Fruit fly (Drosophila melanogaster) whole organism, wandering third instar larva: ENCODE results near the gene CG14551.
A peak's percentile ranks its signal among the peaks of the same experiment; 100 is the strongest.

Experiments
- Abd-B ChIP-seq: fragments of >200 bp; optimal IDR thresholded peaks from 2 replicates; lab custom pipeline; 2017; ENCODE audit warnings: missing biosample characterization, missing genetic modification characterization
- CG32264 ChIP-seq: fragments of 200-800 bp; sonication (Bioruptor generic); optimal IDR thresholded peaks from 2 replicates; lab custom pipeline; 2016; ENCODE audit warnings: missing biosample characterization, missing genetic modification characterization
- CG9705 ChIP-seq: fragments of 200-800 bp; sonication (Bioruptor generic); optimal IDR thresholded peaks from 2 replicates; lab custom pipeline; 2018; ENCODE audit warnings: missing biosample characterization, mild to moderate bottlenecking, missing genetic modification characterization
- CrebA ChIP-seq: fragments of 200-800 bp; sonication (Bioruptor generic); optimal IDR thresholded peaks from 2 replicates; lab custom pipeline; 2016; ENCODE audit warnings: missing biosample characterization, mild to moderate bottlenecking, missing genetic modification characterization, borderline replicate concordance
- Dfd ChIP-seq: fragments of >200 bp; optimal IDR thresholded peaks from 2 replicates; lab custom pipeline; 2017; ENCODE audit warnings: missing biosample characterization, missing genetic modification characterization
- Dif ChIP-seq: fragments of 200-275, 200-300 bp; sonication (Bioruptor generic); optimal IDR thresholded peaks from 2 replicates; lab custom pipeline; 2018; ENCODE audit warnings: missing biosample characterization, missing genetic modification characterization; ENCODE audit not compliant: partially characterized antibody
- GATAd ChIP-seq: sonication (Bioruptor generic); optimal IDR thresholded peaks from 2 replicates; lab custom pipeline; 2016; ENCODE audit warnings: missing biosample characterization, missing genetic modification characterization
- HLH106 ChIP-seq: fragments of 200-800 bp; optimal IDR thresholded peaks from 3 replicates; lab custom pipeline; 2019; ENCODE audit warnings: missing biosample characterization, mild to moderate bottlenecking, missing genetic modification characterization, moderate library complexity
- Hnf4 ChIP-seq: fragments of 200-800 bp; sonication (Bioruptor generic); optimal IDR thresholded peaks from 2 replicates; lab custom pipeline; 2016; ENCODE audit warnings: missing biosample characterization, mild to moderate bottlenecking, missing genetic modification characterization
- Hr78 ChIP-seq: fragments of >200 bp; optimal IDR thresholded peaks from 2 replicates; lab custom pipeline; 2017; ENCODE audit warnings: missing biosample characterization, missing genetic modification characterization
- Hr83 ChIP-seq: fragments of 200-300 bp; sonication (Bioruptor generic); optimal IDR thresholded peaks from 2 replicates; lab custom pipeline; 2016; ENCODE audit warnings: missing biosample characterization, mild to moderate bottlenecking, missing genetic modification characterization, moderate library complexity; ENCODE audit not compliant: poor library complexity, severe bottlenecking
- Jra ChIP-seq: sonication (Bioruptor generic); optimal IDR thresholded peaks from 2 replicates; lab custom pipeline; 2016; ENCODE audit warnings: missing biosample characterization, missing genetic modification characterization
- Mio ChIP-seq: sonication (Bioruptor generic); optimal IDR thresholded peaks from 2 replicates; lab custom pipeline; 2016; ENCODE audit warnings: missing biosample characterization, missing genetic modification characterization
- Myc ChIP-seq: fragments of >200 bp; optimal IDR thresholded peaks from 2 replicates; lab custom pipeline; 2017
- N ChIP-seq: fragments of >200 bp; optimal IDR thresholded peaks from 2 replicates; lab custom pipeline; 2018; ENCODE audit warnings: missing biosample characterization, missing external identifiers, missing genetic modification characterization
- OdsH ChIP-seq: fragments of 200-800 bp; sonication (Bioruptor generic); optimal IDR thresholded peaks from 2 replicates; lab custom pipeline; 2016; ENCODE audit warnings: missing biosample characterization, mild to moderate bottlenecking, missing genetic modification characterization
- Rel ChIP-seq, 2 experiments: fragments of 200-800 bp; sonication (Bioruptor generic) in 1 of 2; optimal IDR thresholded peaks; 2 replicates in 1 of 2; 3 replicates in 1 of 2; lab custom pipeline; 2016 to 2019; ENCODE audit warnings: mild to moderate bottlenecking in 2 of 2, missing biosample characterization in 2 of 2, missing genetic modification characterization in 2 of 2, moderate library complexity in 1 of 2
- Sp1 ChIP-seq: fragments of 200-800 bp; sonication (Bioruptor generic); optimal IDR thresholded peaks from 3 replicates; lab custom pipeline; 2019; ENCODE audit warnings: missing biosample characterization, mild to moderate bottlenecking, missing genetic modification characterization, moderate library complexity
- Vsx2 ChIP-seq: fragments of 200-300, 225-300 bp; sonication (Bioruptor generic); optimal IDR thresholded peaks from 2 replicates; lab custom pipeline; 2018; ENCODE audit warnings: missing biosample characterization, missing genetic modification characterization; ENCODE audit not compliant: partially characterized antibody
- br ChIP-seq: fragments of 200-800 bp; sonication (Bioruptor generic); optimal IDR thresholded peaks from 2 replicates; lab custom pipeline; 2016; ENCODE audit warnings: missing biosample characterization, missing genetic modification characterization
- brk ChIP-seq: fragments of 200-800 bp; sonication (Bioruptor generic); optimal IDR thresholded peaks from 2 replicates; lab custom pipeline; 2016; ENCODE audit warnings: missing biosample characterization, mild to moderate bottlenecking, missing genetic modification characterization
- dl ChIP-seq, 2 experiments: fragments of 175-275, 200-275 bp in 1 of 2; fragments of 200-275 bp in 1 of 2; sonication (Bioruptor generic); optimal IDR thresholded peaks; lab custom pipeline; 2018; ENCODE audit warnings: mild to moderate bottlenecking in 2 of 2, missing biosample characterization in 2 of 2, missing genetic modification characterization in 2 of 2, moderate library complexity in 2 of 2; ENCODE audit not compliant: partially characterized antibody in 2 of 2, insufficient read depth in 1 of 2
- dmrt93B ChIP-seq: fragments of 200-800 bp; sonication (Bioruptor generic); optimal IDR thresholded peaks from 2 replicates; lab custom pipeline; 2018; ENCODE audit warnings: missing biosample characterization, mild to moderate bottlenecking, missing genetic modification characterization
- dsf ChIP-seq: sonication (Bioruptor generic); optimal IDR thresholded peaks from 2 replicates; lab custom pipeline; 2016; ENCODE audit warnings: missing biosample characterization, missing genetic modification characterization, borderline replicate concordance
- ey ChIP-seq: fragments of 200-800 bp; sonication (Bioruptor generic); optimal IDR thresholded peaks from 2 replicates; lab custom pipeline; 2016; ENCODE audit warnings: missing biosample characterization, missing genetic modification characterization
- foxo ChIP-seq, 2 experiments: fragments of 200-800 bp; sonication (Bioruptor generic); optimal IDR thresholded peaks; 2 replicates in 1 of 2; 3 replicates in 1 of 2; lab custom pipeline; 2016 to 2017; ENCODE audit warnings: missing biosample characterization in 2 of 2, missing genetic modification characterization in 2 of 2
- fru ChIP-seq: fragments of 200-800 bp; sonication (Bioruptor generic); optimal IDR thresholded peaks from 3 replicates; lab custom pipeline; 2016; ENCODE audit warnings: missing biosample characterization, mild to moderate bottlenecking, missing genetic modification characterization
- h ChIP-seq: fragments of 200-800 bp; sonication (Bioruptor generic); optimal IDR thresholded peaks from 3 replicates; lab custom pipeline; 2016; ENCODE audit warnings: missing biosample characterization, mild to moderate bottlenecking, missing genetic modification characterization
- jim ChIP-seq: fragments of 175-275, 200-325 bp; sonication (Bioruptor generic); optimal IDR thresholded peaks from 2 replicates; lab custom pipeline; 2016; ENCODE audit warnings: missing biosample characterization, mild to moderate bottlenecking, missing genetic modification characterization
- lola ChIP-seq: fragments of >200 bp; optimal IDR thresholded peaks from 2 replicates; lab custom pipeline; 2017; ENCODE audit warnings: missing biosample characterization, missing genetic modification characterization
- pan ChIP-seq: fragments of >200 bp; optimal IDR thresholded peaks from 2 replicates; lab custom pipeline; 2017
- psq ChIP-seq: fragments of 200-800 bp; sonication (Bioruptor generic); optimal IDR thresholded peaks from 3 replicates; lab custom pipeline; 2017; ENCODE audit warnings: missing biosample characterization, mild to moderate bottlenecking, missing genetic modification characterization, moderate library complexity
- rgr ChIP-seq: fragments of 200-800 bp; sonication (Bioruptor generic); optimal IDR thresholded peaks from 3 replicates; lab custom pipeline; 2016; ENCODE audit warnings: missing biosample characterization, mild to moderate bottlenecking, missing genetic modification characterization
- sage ChIP-seq: fragments of 200-800 bp; sonication (Bioruptor generic); optimal IDR thresholded peaks from 2 replicates; lab custom pipeline; 2016; ENCODE audit warnings: missing biosample characterization, mild to moderate bottlenecking, missing genetic modification characterization
- sv ChIP-seq: fragments of 200-800 bp; sonication (Bioruptor generic); optimal IDR thresholded peaks from 3 replicates; lab custom pipeline; 2016; ENCODE audit warnings: missing biosample characterization, missing genetic modification characterization
- tai ChIP-seq: sonication (Bioruptor generic); optimal IDR thresholded peaks from 2 replicates; lab custom pipeline; 2016; ENCODE audit warnings: missing biosample characterization, missing genetic modification characterization
- usp ChIP-seq: fragments of >200 bp; optimal IDR thresholded peaks from 2 replicates; lab custom pipeline; 2017; ENCODE audit warnings: missing biosample characterization, missing genetic modification characterization
- woc ChIP-seq: sonication (Bioruptor generic); optimal IDR thresholded peaks from 2 replicates; lab custom pipeline; 2016; ENCODE audit warnings: missing biosample characterization, mild to moderate bottlenecking, missing genetic modification characterization

The CG14551 gene

DNA sequence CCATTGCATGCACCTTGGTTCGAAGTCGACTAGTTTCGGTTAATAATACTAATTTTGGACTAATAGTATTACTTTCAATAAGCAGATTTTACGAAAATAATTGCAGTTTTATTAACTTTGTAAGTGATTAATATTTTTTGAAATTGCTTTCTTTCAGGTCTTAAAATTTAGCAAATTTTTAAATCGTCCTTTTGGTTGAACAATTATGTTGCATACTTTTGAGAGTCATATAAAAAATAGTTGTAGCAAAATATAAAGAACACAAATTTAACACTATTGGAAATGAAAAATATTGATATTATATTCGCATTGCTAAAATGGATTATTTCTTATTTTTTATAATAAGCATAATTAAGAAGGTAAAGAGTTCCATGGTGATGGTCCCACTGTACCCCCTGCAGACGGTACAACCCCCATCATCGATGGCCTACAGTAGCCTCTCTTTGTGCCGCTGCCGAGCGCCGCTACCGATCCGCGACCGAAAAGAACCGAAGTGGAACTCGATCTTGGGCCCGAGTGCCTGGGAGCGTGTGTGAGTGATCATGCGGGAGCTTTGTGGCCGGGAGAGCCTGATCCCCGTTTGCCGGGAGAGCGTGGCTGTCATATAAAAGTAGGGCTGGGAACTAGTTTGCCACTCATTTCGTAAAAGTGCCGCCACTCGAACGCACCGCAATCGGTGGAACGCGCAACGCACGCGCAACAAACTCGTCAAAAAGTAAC is 41.5 kb downstream of the CG14551 start (continued):
- TF ChIP-seq Vsx2 (peak; percentile 74), jim (GFP tag; lab: Kevin White, UChicago) (no peak), Sp1 (GFP tag; lab: Kevin White, UChicago) (peak; percentile 94), Dfd (GFP tag; lab: Kevin White, UChicago) (no peak), Jra (GFP tag; lab: Kevin White, UChicago) (no peak), brk (GFP tag; lab: Kevin White, UChicago) (peak; percentile 53), Hr83 (no peak), h (GFP tag; lab: Kevin White, UChicago) (peak; percentile 85), sage (GFP tag; lab: Kevin White, UChicago) (no peak), Myc (lab: Kevin White, UChicago) (no peak), HLH106 (tag; lab: Kevin White, UChicago) (peak; percentile 95)

DNA sequence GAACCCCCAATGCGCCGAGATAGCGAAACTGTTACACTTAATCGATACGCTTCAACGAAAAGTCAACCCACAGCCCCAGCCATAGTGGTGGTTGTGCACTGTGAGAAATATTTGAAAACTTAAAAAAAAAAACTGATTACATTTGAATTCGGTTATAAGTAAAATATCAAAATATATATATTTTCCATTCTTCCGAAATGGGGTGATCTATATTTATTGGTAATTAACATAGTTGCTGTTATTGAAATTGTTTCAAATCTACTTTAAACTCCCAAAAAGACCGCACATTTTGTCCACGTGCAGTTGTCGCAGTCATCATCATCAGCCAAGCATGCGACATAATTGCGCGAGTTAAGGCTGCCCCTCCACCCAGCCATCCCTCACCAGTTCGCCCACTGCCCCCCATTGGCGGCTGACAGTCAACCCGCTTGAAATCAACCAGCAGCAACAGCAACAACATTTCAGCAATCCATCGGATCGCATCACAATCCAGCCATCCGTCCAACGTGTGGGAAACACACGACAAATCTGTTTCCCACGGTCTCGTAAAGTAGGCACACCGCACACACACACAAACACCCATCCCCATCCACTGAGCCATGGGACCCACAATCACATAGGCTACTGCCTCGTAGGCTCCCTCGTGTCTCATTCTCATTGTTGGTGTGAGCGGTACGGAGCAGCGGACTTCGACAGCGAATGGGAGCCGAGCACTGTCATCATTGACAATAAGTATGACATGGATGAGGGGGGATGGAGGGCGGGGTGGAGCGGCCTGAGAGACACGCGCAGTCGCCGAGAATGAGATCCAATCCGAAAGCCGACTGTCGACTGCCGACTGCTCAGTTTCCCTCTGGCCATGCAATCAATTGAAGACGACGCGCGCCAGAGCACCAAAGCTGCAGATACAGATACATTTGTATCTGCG is 42.3 kb downstream of the CG14551 start:
- TF ChIP-seq CG32264 (GFP tag; lab: Kevin White, UChicago) (no peak), brk (GFP tag; lab: Kevin White, UChicago) (no peak), Rel (GFP tag; optimal IDR thresholded peaks at IDR 0.05; lab: Kevin White, UChicago) (peak; percentile 2), Rel (tag; optimal IDR thresholded peaks at IDR 0.05; lab: Kevin White, UChicago) (no peak), Hr78 (GFP tag; lab: Kevin White, UChicago) (no peak), CG9705 (GFP tag; lab: Kevin White, UChicago) (no peak), dl (GFP tag; optimal IDR thresholded peaks at IDR 0.05; lab: Kevin White, UChicago; ENCODE audit: insufficient read depth in 1 of 2, partially characterized antibody in 2 of 2) (peak; percentile 9 to 76), ey (GFP tag; lab: Kevin White, UChicago) (peak; percentile 55), sv (GFP tag; lab: Kevin White, UChicago) (peak; percentile 54), dsf (GFP tag; lab: Kevin White, UChicago) (no peak), fru (GFP tag; lab: Kevin White, UChicago) (peak; percentile 48), Myc (lab: Kevin White, UChicago) (no peak), psq (GFP tag; lab: Kevin White, UChicago) (peak; percentile 48), OdsH (GFP tag; lab: Kevin White, UChicago) (peak; percentile 67), foxo (GFP tag; optimal IDR thresholded peaks at IDR 0.05; lab: Kevin White, UChicago) (peak in 1 of 2 experiments; percentile 66), dmrt93B (GFP tag; lab: Kevin White, UChicago) (no peak), br (GFP tag; lab: Kevin White, UChicago) (no peak), N (GFP tag; lab: Kevin White, UChicago) (no peak), Dif (GFP tag; lab: Kevin White, UChicago) (peak; percentile 75), Mio (GFP tag; lab: Kevin White, UChicago) (no peak), Abd-B (GFP tag; lab: Kevin White, UChicago) (no peak), jim (GFP tag; lab: Kevin White, UChicago) (no peak), pan (no peak), usp (GFP tag; lab: Kevin White, UChicago) (no peak), CrebA (GFP tag; lab: Kevin White, UChicago) (no peak), Jra (GFP tag; lab: Kevin White, UChicago) (peak; percentile 32), Hnf4 (peak; percentile 6), GATAd (GFP tag; lab: Kevin White, UChicago) (no peak), h (GFP tag; lab: Kevin White, UChicago) (peak; percentile 51), woc (GFP tag; lab: Kevin White, UChicago) (no peak), lola (GFP tag; lab: Kevin White, UChicago) (no peak), rgr (GFP tag; lab: Kevin White, UChicago) (peak; percentile 71), sage (GFP tag; lab: Kevin White, UChicago) (peak; percentile 0), HLH106 (tag; lab: Kevin White, UChicago) (peak; percentile 31), tai (no peak), Hr83 (peak; percentile 62), Vsx2 (no peak), Sp1 (GFP tag; lab: Kevin White, UChicago) (peak; percentile 42), Dfd (GFP tag; lab: Kevin White, UChicago) (no peak)
